Fruit fly (Drosophila melanogaster): ENCODE data around the gene CG31715.

Gene CG31715

DNA sequence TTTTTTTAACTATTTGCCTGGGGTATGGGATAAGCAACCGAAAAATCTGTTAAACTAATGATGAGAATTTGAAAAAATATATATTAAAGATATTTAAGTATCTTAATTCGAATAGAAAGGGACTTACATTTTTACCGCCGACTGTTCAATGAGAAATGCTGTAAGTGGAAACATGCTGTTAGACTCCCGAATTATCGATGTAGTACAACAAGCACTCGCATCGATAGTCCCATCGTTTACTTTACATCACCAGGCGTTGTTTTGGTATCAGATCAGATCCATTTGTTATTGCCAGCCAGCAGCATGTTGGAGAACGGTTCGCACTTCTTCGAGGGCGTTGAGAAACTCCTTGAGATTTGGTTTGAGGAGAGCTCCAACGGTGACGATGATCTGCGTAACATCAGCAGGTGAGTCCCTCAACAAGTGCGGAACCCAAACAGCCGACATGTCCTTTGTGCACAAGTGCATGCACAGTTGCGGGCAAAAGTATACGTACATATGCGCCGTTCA is 2.1 kb upstream of the CG31715 start, which contains the start of gene SamDC (continued):
- TF ChIP-seq CkIIα-i1 (GFP tag; IDR thresholded peaks at IDR 0.05) (no peak), Hr39 (optimal IDR thresholded peaks at IDR 0.05) (no peak), sug (tag; optimal IDR thresholded peaks at IDR 0.05) (peak; percentile 48), peb (GFP tag; IDR thresholded peaks at IDR 0.05) (no peak; the same call in 1 of the 2 replicates), crc (GFP tag; optimal IDR thresholded peaks at IDR 0.05) (no peak), CG6689 (GFP tag; IDR thresholded peaks at IDR 0.05) (0 out of 2 replicates have a peak, but pooled peaks have one; percentile 24), CG14441 (GFP tag; IDR thresholded peaks at IDR 0.05) (peak; percentile 5; the same call in 1 of the 2 replicates), CG31224 (GFP tag; IDR thresholded peaks at IDR 0.05) (no peak), CG34422 (GFP tag; IDR thresholded peaks at IDR 0.05) (peak; percentile 72; the same call in 2 of the 3 replicates), vnd (GFP tag; IDR thresholded peaks at IDR 0.05; ENCODE audit: partially characterized antibody) (peak; percentile 59; the same call in 2 of the 3 replicates), tll (GFP tag; optimal IDR thresholded peaks at IDR 0.05) (no peak), Lim3 (GFP tag; IDR thresholded peaks at IDR 0.05) (no peak), CG18476 (GFP tag; optimal IDR thresholded peaks at IDR 0.05) (no peak), Atf3 (GFP tag; optimal IDR thresholded peaks at IDR 0.05) (no peak), Dp (GFP tag; optimal IDR thresholded peaks at IDR 0.05) (peak; percentile 17), fd3F (GFP tag; optimal IDR thresholded peaks at IDR 0.05) (peak; percentile 25), ato (GFP tag; IDR thresholded peaks at IDR 0.05; ENCODE audit: partially characterized antibody) (peak; percentile 79), sisA (GFP tag; IDR thresholded peaks at IDR 0.05) (no peak), kah (GFP tag; optimal IDR thresholded peaks at IDR 0.05) (no peak), Dll (GFP tag; IDR thresholded peaks at IDR 0.05; ENCODE audit: partially characterized antibody) (peak; percentile 77), hth (optimal IDR thresholded peaks at IDR 0.05) (no peak), CG1529 (GFP tag; optimal IDR thresholded peaks at IDR 0.05) (no peak), Ets65A (GFP tag) (peak; percentile 14), en (GFP tag; optimal IDR thresholded peaks at IDR 0.05) (no peak), CG10321 (GFP tag; IDR thresholded peaks at IDR 0.05) (no peak), nom (GFP tag; optimal IDR thresholded peaks at IDR 0.05) (no peak), CG42726 (GFP tag; IDR thresholded peaks at IDR 0.05; ENCODE audit: partially characterized antibody) (peak; percentile 82; the same call in 1 of the 2 replicates), CG12299 (tag; optimal IDR thresholded peaks at IDR 0.05) (no peak), E2f1 (GFP tag; IDR thresholded peaks at IDR 0.05) (no peak), sna (GFP tag; IDR thresholded peaks at IDR 0.05; ENCODE audit: partially characterized antibody) (peak; percentile 63), jing (GFP tag; optimal IDR thresholded peaks at IDR 0.05) (no peak), tgo (GFP tag; IDR thresholded peaks at IDR 0.05) (no peak; the same call in 1 of the 3 replicates), CG16813 (GFP tag; IDR thresholded peaks at IDR 0.05; ENCODE audit: partially characterized antibody) (peak; percentile 81), CG32767 (GFP tag; IDR thresholded peaks at IDR 0.05) (no peak), ftz-f1 (GFP tag; optimal IDR thresholded peaks at IDR 0.05) (no peak), CG2875 (GFP tag; optimal IDR thresholded peaks at IDR 0.05) (no peak), CG12659 (GFP tag; optimal IDR thresholded peaks at IDR 0.05) (peak; percentile 74), dysf (GFP tag; IDR thresholded peaks at IDR 0.05) (peak; percentile 59; the same call in 1 of the 3 replicates), chinmo (GFP tag; IDR thresholded peaks at IDR 0.05; ENCODE audit: partially characterized antibody) (peak; percentile 90; the same call in 3 of the 4 replicates), Dip2 (GFP tag; IDR thresholded peaks at IDR 0.05) (no peak), CG8765 (GFP tag; IDR thresholded peaks at IDR 0.05) (no peak), Rfx (GFP tag; IDR thresholded peaks at IDR 0.05) (peak; percentile 69), dmrt99B (tag; optimal IDR thresholded peaks at IDR 0.05) (peak; percentile 26), Vsx1 (GFP tag; optimal IDR thresholded peaks at IDR 0.05) (no peak), CG17361 (GFP tag; IDR thresholded peaks at IDR 0.05) (peak; percentile 4), croc (GFP tag; conservative IDR thresholded peaks at IDR 0.05) (no peak), Dbx (GFP tag; IDR thresholded peaks at IDR 0.05) (peak; percentile 73; the same call in 2 of the 3 replicates), CG7556 (GFP tag; optimal IDR thresholded peaks at IDR 0.05) (peak; percentile 21), ranshi (GFP tag; IDR thresholded peaks at IDR 0.05) (no peak), Elba2 (GFP tag; optimal IDR thresholded peaks at IDR 0.05) (no peak), CG33213 (GFP tag; optimal IDR thresholded peaks at IDR 0.05) (peak; percentile 34)
